Worm (Caenorhabditis elegans) whole organism, mixed stage, embryonic: ENCODE data around the gene scc-2.

Experiments
- M03D4.4 ChIP-seq: sonication (generic microtip); optimal IDR thresholded peaks from 2 replicates; lab custom pipeline; 2017; ENCODE audit warnings: mild to moderate bottlenecking, missing genetic modification characterization, missing compliant biosample characterization
- bed-3 ChIP-seq: fragments of 200-800 bp; sonication (Bioruptor generic); optimal IDR thresholded peaks from 3 replicates; lab custom pipeline; 2018; ENCODE audit warnings: mild to moderate bottlenecking, missing genetic modification characterization, moderate library complexity, missing compliant biosample characterization
- blmp-1 ChIP-seq: fragments of 150-350 bp; optimal IDR thresholded peaks from 2 replicates; lab custom pipeline; 2014; ENCODE audit warnings: missing biosample characterization, missing genetic modification characterization
- ceh-39 ChIP-seq: fragments of 150-350 bp; optimal IDR thresholded peaks from 2 replicates; lab custom pipeline; 2014; ENCODE audit warnings: missing biosample characterization, missing genetic modification characterization
- ceh-43 ChIP-seq: fragments of 200-800 bp; sonication (Bioruptor generic); optimal IDR thresholded peaks from 2 replicates; lab custom pipeline; 2018; ENCODE audit warnings: mild to moderate bottlenecking, missing genetic modification characterization, moderate library complexity, missing compliant biosample characterization
- ceh-83 ChIP-seq: fragments of 200-800 bp; sonication (Bioruptor generic); optimal IDR thresholded peaks from 2 replicates; lab custom pipeline; 2018; ENCODE audit warnings: mild to moderate bottlenecking, missing genetic modification characterization, missing compliant biosample characterization
- ces-1 ChIP-seq: fragments of 150-350 bp; optimal IDR thresholded peaks from 2 replicates; lab custom pipeline; 2014; ENCODE audit warnings: missing biosample characterization, missing genetic modification reagents, missing genetic modification characterization
- cnd-1 ChIP-seq: fragments of 200-800 bp; sonication (Bioruptor generic); optimal IDR thresholded peaks from 2 replicates; lab custom pipeline; 2018; ENCODE audit warnings: mild to moderate bottlenecking, missing genetic modification characterization, missing compliant biosample characterization
- drap-1 ChIP-seq: fragments of 200-800 bp; sonication (Bioruptor generic); optimal IDR thresholded peaks from 3 replicates; lab custom pipeline; 2018; ENCODE audit warnings: mild to moderate bottlenecking, missing genetic modification characterization, missing compliant biosample characterization
- elt-1 ChIP-seq: sonication (generic microtip); optimal IDR thresholded peaks from 2 replicates; lab custom pipeline; 2017; ENCODE audit warnings: missing genetic modification characterization, mild to moderate bottlenecking, missing compliant biosample characterization, antibody characterized with exemption, moderate library complexity, borderline replicate concordance; ENCODE audit not compliant: insufficient read depth
- elt-3 ChIP-seq: fragments of 150-350 bp; optimal IDR thresholded peaks from 2 replicates; lab custom pipeline; 2014; ENCODE audit warnings: missing biosample characterization, missing genetic modification characterization
- flh-1 ChIP-seq: fragments of 200-800 bp; sonication (Bioruptor generic); optimal IDR thresholded peaks from 2 replicates; lab custom pipeline; 2018; ENCODE audit warnings: mild to moderate bottlenecking, missing genetic modification characterization, moderate library complexity, missing compliant biosample characterization
- ham-2 ChIP-seq: fragments of 200-800 bp; sonication (Bioruptor generic); optimal IDR thresholded peaks from 2 replicates; lab custom pipeline; 2018; ENCODE audit warnings: mild to moderate bottlenecking, missing genetic modification characterization, missing compliant biosample characterization
- hlh-1 ChIP-seq: fragments of 150-350 bp; optimal IDR thresholded peaks from 2 replicates; lab custom pipeline; 2014; ENCODE audit warnings: missing biosample characterization, missing genetic modification reagents, missing genetic modification characterization
- lin-13 ChIP-seq: fragments of 150-350 bp; optimal IDR thresholded peaks from 2 replicates; lab custom pipeline; 2014; ENCODE audit warnings: missing biosample characterization, missing genetic modification characterization
- lin-32 ChIP-seq: fragments of 200-800 bp; sonication (Bioruptor generic); optimal IDR thresholded peaks from 2 replicates; lab custom pipeline; 2018; ENCODE audit warnings: mild to moderate bottlenecking, missing genetic modification characterization, missing compliant biosample characterization
- lsy-2 ChIP-seq: fragments of 150-350 bp; optimal IDR thresholded peaks from 2 replicates; lab custom pipeline; 2014; ENCODE audit warnings: missing biosample characterization, missing genetic modification characterization
- mab-5 ChIP-seq: fragments of 150-350 bp; optimal IDR thresholded peaks from 2 replicates; lab custom pipeline; 2014; ENCODE audit warnings: missing biosample characterization, missing genetic modification characterization
- mep-1 ChIP-seq: fragments of 150-350 bp; optimal IDR thresholded peaks from 2 replicates; lab custom pipeline; 2017; ENCODE audit warnings: missing biosample characterization, missing genetic modification reagents, missing genetic modification characterization, inconsistent platforms
- mls-2 ChIP-seq: sonication (generic microtip); optimal IDR thresholded peaks from 2 replicates; lab custom pipeline; 2016; ENCODE audit warnings: mild to moderate bottlenecking, missing genetic modification characterization, moderate library complexity, missing compliant biosample characterization
- nhr-12 ChIP-seq: fragments of 150-350 bp; optimal IDR thresholded peaks from 2 replicates; lab custom pipeline; 2014; ENCODE audit warnings: missing biosample characterization, missing genetic modification characterization
- nhr-2 ChIP-seq: fragments of 150-350 bp; optimal IDR thresholded peaks from 2 replicates; lab custom pipeline; 2014; ENCODE audit warnings: missing biosample characterization, missing genetic modification characterization
- nhr-237 ChIP-seq: fragments of 150-350 bp; optimal IDR thresholded peaks from 2 replicates; lab custom pipeline; 2014; ENCODE audit warnings: missing biosample characterization, missing genetic modification characterization
- nhr-28 ChIP-seq: fragments of 150-350 bp; optimal IDR thresholded peaks from 2 replicates; lab custom pipeline; 2014; ENCODE audit warnings: missing biosample characterization, missing genetic modification characterization
- nhr-76 ChIP-seq: sonication (generic microtip); optimal IDR thresholded peaks from 2 replicates; lab custom pipeline; 2017; ENCODE audit warnings: missing biosample characterization, missing genetic modification characterization
- pha-4 ChIP-seq: fragments of 150-350 bp; optimal IDR thresholded peaks from 2 replicates; lab custom pipeline; 2018; ENCODE audit warnings: missing biosample characterization, missing genetic modification reagents, missing genetic modification characterization
- sem-2 ChIP-seq: fragments of 200-800 bp; sonication (Bioruptor generic); optimal IDR thresholded peaks from 2 replicates; lab custom pipeline; 2018; ENCODE audit warnings: mild to moderate bottlenecking, missing genetic modification characterization, missing compliant biosample characterization
- snpc-4 ChIP-seq: fragments of 150-350 bp; optimal IDR thresholded peaks from 2 replicates; lab custom pipeline; 2014; ENCODE audit warnings: missing biosample characterization, missing genetic modification characterization
- sptf-1 ChIP-seq: sonication (generic microtip); optimal IDR thresholded peaks from 2 replicates; lab custom pipeline; 2017; ENCODE audit warnings: mild to moderate bottlenecking, missing genetic modification characterization, moderate library complexity, missing compliant biosample characterization
- tbx-8 ChIP-seq: fragments of 200-800 bp; sonication (Bioruptor generic); optimal IDR thresholded peaks from 2 replicates; lab custom pipeline; 2018; ENCODE audit warnings: mild to moderate bottlenecking, missing genetic modification characterization, moderate library complexity, missing compliant biosample characterization
- unc-120 ChIP-seq: sonication (generic microtip); optimal IDR thresholded peaks from 2 replicates; lab custom pipeline; 2017; ENCODE audit warnings: missing genetic modification characterization, missing compliant biosample characterization; ENCODE audit not compliant: poor library complexity, severe bottlenecking
- unc-39 ChIP-seq: fragments of 150-350 bp; optimal IDR thresholded peaks from 2 replicates; lab custom pipeline; 2014; ENCODE audit warnings: missing biosample characterization, missing genetic modification characterization
- unc-62 ChIP-seq: fragments of 150-350 bp; optimal IDR thresholded peaks from 2 replicates; lab custom pipeline; 2014; ENCODE audit warnings: missing biosample characterization, missing genetic modification reagents, missing genetic modification characterization
- zip-8 ChIP-seq: fragments of 150-350 bp; optimal IDR thresholded peaks from 2 replicates; lab custom pipeline; 2014; ENCODE audit warnings: missing biosample characterization, missing genetic modification characterization
- ztf-11 ChIP-seq: fragments of 150-350 bp; optimal IDR thresholded peaks from 2 replicates; lab custom pipeline; 2014; ENCODE audit warnings: missing biosample characterization, missing genetic modification characterization

The scc-2 gene

ce11 chrII:264053-264452, 590 bp upstream of the scc-2 start, which contains the start of gene B0432.14:
Gene B0432.14, plus strand, starts transcription at chrII:264353.
- TF ChIP-seq nhr-237 (no peak), lin-13 (no peak), unc-62 (GFP tag; lab: Kevin White, UChicago) (no peak), elt-3 (tag; lab: Kevin White, UChicago) (no peak), drap-1 (GFP tag; lab: Kevin White, UChicago) (no peak)

ce11 chrII:257519-257918, 5.9 kb downstream of the scc-2 start, which contains the start of gene cat-2:
Gene cat-2, plus strand, starts transcription at chrII:257819.
- TF ChIP-seq lsy-2 = no peak
- no peak for TF ChIP-seq ceh-39 (tag; lab: Kevin White, UChicago)
- no peak for TF ChIP-seq lin-13
- no peak for TF ChIP-seq zip-8
- no peak for TF ChIP-seq bed-3
- no peak for TF ChIP-seq pha-4 (tag; lab: Kevin White, UChicago)
- TF ChIP-seq M03D4.4 (tag; lab: Kevin White, UChicago) = no peak
- no peak for TF ChIP-seq nhr-28 (tag; lab: Kevin White, UChicago)
- TF ChIP-seq sptf-1 (tag; lab: Kevin White, UChicago) = no peak
- TF ChIP-seq, all 35 proteins: peak for 0

DNA sequence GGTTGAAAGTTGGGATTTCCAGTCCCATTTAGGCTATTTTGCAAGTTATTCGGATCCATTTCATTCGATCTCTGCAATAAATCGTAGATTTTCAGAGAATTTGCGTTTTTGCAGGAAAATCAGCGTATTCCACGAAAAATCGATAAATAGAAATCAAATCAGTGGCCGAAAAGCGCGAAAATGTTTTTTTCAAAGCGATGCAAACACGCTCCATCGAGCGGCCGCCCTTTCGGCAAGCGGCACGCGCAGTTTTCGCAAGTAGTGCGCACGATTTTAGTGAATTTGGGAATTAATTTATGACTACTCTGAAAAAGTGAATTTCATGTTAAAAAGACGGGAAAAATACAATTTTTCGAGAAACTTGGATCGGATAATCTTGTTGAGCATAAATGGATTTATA, 8.3 kb downstream of the scc-2 start:
- no peak for TF ChIP-seq elt-1
- TF ChIP-seq drap-1 (GFP tag; lab: Kevin White, UChicago) = peak; percentile 87
- peak; percentile 68 for TF ChIP-seq tbx-8 (GFP tag; lab: Kevin White, UChicago)
- TF ChIP-seq mep-1 (tag; lab: Kevin White, UChicago) = peak; percentile 97
- peak; percentile 50 for TF ChIP-seq unc-62 (GFP tag; lab: Kevin White, UChicago)
- TF ChIP-seq lin-13 = peak; percentile 90
- TF ChIP-seq unc-39 (tag; lab: Kevin White, UChicago) = peak; percentile 62
- TF ChIP-seq snpc-4 (tag; lab: Kevin White, UChicago) = no peak
- peak; percentile 98 for TF ChIP-seq ces-1 (GFP tag; lab: Kevin White, UChicago)
- TF ChIP-seq flh-1 (GFP tag; lab: Kevin White, UChicago) = peak; percentile 39
- peak; percentile 90 for TF ChIP-seq nhr-237
- TF ChIP-seq bed-3 = peak; percentile 43
- TF ChIP-seq cnd-1 (tag; lab: Kevin White, UChicago) = peak; percentile 87
- no peak for TF ChIP-seq elt-3 (tag; lab: Kevin White, UChicago)
- peak; percentile 44 for TF ChIP-seq nhr-28 (tag; lab: Kevin White, UChicago)
- TF ChIP-seq nhr-76 (tag; lab: Kevin White, UChicago) = peak; percentile 72
- TF ChIP-seq nhr-2 = peak; percentile 57
- peak; percentile 79 for TF ChIP-seq ceh-43 (GFP tag; lab: Kevin White, UChicago)
- TF ChIP-seq lsy-2 = peak; percentile 83
- TF ChIP-seq ztf-11 = peak; percentile 80
- TF ChIP-seq nhr-12 (tag; lab: Kevin White, UChicago) = peak; percentile 74
- TF ChIP-seq blmp-1 (tag; lab: Kevin White, UChicago) = peak; percentile 62
- peak; percentile 65 for TF ChIP-seq lin-32 (GFP tag; lab: Kevin White, UChicago)
- TF ChIP-seq sptf-1 (tag; lab: Kevin White, UChicago) = peak; percentile 93
- TF ChIP-seq ceh-39 (tag; lab: Kevin White, UChicago) = peak; percentile 85
- TF ChIP-seq pha-4 (tag; lab: Kevin White, UChicago) = peak; percentile 84
- peak; percentile 48 for TF ChIP-seq ceh-83
- TF ChIP-seq mab-5 (tag; lab: Kevin White, UChicago) = peak; percentile 46
- peak; percentile 17 for TF ChIP-seq sem-2 (GFP tag; lab: Kevin White, UChicago)
- peak; percentile 87 for TF ChIP-seq hlh-1 (tag; lab: Kevin White, UChicago)
- peak; percentile 74 for TF ChIP-seq ham-2
- peak; percentile 76 for TF ChIP-seq unc-120 (tag; lab: Kevin White, UChicago)
- no peak for TF ChIP-seq zip-8
- TF ChIP-seq mls-2 (tag; lab: Kevin White, UChicago) = peak; percentile 88
- peak; percentile 83 for TF ChIP-seq M03D4.4 (tag; lab: Kevin White, UChicago)

ce11 chrII:247736-248135, 15.7 kb downstream of the scc-2 start:
- no peak for TF ChIP-seq mep-1 (tag; lab: Kevin White, UChicago)
- no peak for TF ChIP-seq unc-62 (GFP tag; lab: Kevin White, UChicago)
- TF ChIP-seq sem-2 (GFP tag; lab: Kevin White, UChicago) = no peak
- TF ChIP-seq nhr-76 (tag; lab: Kevin White, UChicago) = no peak
- no peak for TF ChIP-seq zip-8
- no peak for TF ChIP-seq nhr-12 (tag; lab: Kevin White, UChicago)
- no peak for TF ChIP-seq M03D4.4 (tag; lab: Kevin White, UChicago)
- TF ChIP-seq cnd-1 (tag; lab: Kevin White, UChicago) = no peak
- no peak for TF ChIP-seq bed-3
- no peak for TF ChIP-seq elt-1
- TF ChIP-seq flh-1 (GFP tag; lab: Kevin White, UChicago) = no peak
- TF ChIP-seq pha-4 (tag; lab: Kevin White, UChicago) = no peak
